Fruit fly (Drosophila melanogaster) S2 (cell line): ENCODE results near the gene CG15170.

Source experiments
- CG8478 ChIP-seq: fragments of >200 bp; optimal IDR thresholded peaks from 2 replicates; lab custom pipeline; 2018
- CTCF ChIP-seq, 2 experiments: fragments of >200 bp; optimal IDR thresholded peaks; 2 replicates each; lab custom pipeline; 2018

DNA sequence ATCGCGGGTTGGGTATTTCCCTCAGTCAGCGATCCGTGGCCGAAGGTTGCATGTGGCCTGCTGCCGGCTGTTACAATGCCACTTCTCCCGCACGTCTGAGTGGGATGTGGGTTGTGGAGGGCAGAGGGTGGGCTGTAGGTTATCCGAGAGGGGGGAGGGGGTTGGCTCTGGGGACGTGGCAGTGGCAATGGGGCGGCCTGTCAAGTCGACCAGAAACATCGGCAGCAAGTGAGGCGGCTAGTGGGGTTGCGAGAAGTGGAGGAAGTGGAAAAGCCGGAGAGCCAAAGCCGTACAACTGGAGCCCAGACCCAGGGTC is 34.7 kb upstream of the CG15170 start:
- TF ChIP-seq CG8478: no peak
- TF ChIP-seq CTCF (optimal IDR thresholded peaks at IDR 0.05; lab: Kevin White, UChicago): no peak
